Fruit fly (Drosophila melanogaster) whole organism, embryonic: ENCODE measurements around the gene CG6733.

Experiments used
- Abd-B ChIP-seq: fragments of 200-800 bp; sonication (Bioruptor generic); optimal IDR thresholded peaks from 2 replicates; lab custom pipeline; 2018; ENCODE audit warnings: missing biosample characterization, mild to moderate bottlenecking, missing genetic modification characterization, moderate library complexity
- Atf6 ChIP-seq: fragments of 200-800 bp; sonication (Bioruptor generic); IDR thresholded peaks from 2 replicates; pipeline ENCODE4 v1.3.6; 2022; ENCODE audit warnings: missing biosample characterization, missing genetic modification characterization
- B-H2 ChIP-seq: fragments of 200-800 bp; sonication (Bioruptor generic); optimal IDR thresholded peaks from 2 replicates; lab custom pipeline; 2018; ENCODE audit warnings: missing biosample characterization, mild to moderate bottlenecking, missing genetic modification characterization
- Bdp1 ChIP-seq: fragments of 200-800 bp; sonication (Bioruptor generic); optimal IDR thresholded peaks from 3 replicates; lab custom pipeline; 2016; ENCODE audit warnings: missing biosample characterization, missing genetic modification characterization
- CG12104 ChIP-seq: fragments of 200-800 bp; sonication (Bioruptor generic); optimal IDR thresholded peaks from 3 replicates; lab custom pipeline; 2016; ENCODE audit warnings: missing biosample characterization, missing genetic modification characterization
- CG12769 ChIP-seq: fragments of 200-800 bp; sonication (Bioruptor generic); optimal IDR thresholded peaks from 2 replicates; lab custom pipeline; 2019; ENCODE audit warnings: missing biosample characterization, mild to moderate bottlenecking, missing genetic modification characterization, moderate library complexity
- CG14860 ChIP-seq: fragments of 200-800 bp; sonication (Bioruptor generic); IDR thresholded peaks from 3 replicates; pipeline ENCODE4 v1.3.6; 2022; ENCODE audit warnings: missing biosample characterization, missing genetic modification characterization; ENCODE audit not compliant: partially characterized antibody
- CG15601 ChIP-seq: fragments of 200-800 bp; sonication (Bioruptor generic); optimal IDR thresholded peaks from 3 replicates; lab custom pipeline; 2019; ENCODE audit warnings: missing biosample characterization, mild to moderate bottlenecking, missing genetic modification characterization, moderate library complexity
- CG1603 ChIP-seq: fragments of 200-800 bp; sonication (Bioruptor generic); optimal IDR thresholded peaks from 2 replicates; lab custom pipeline; 2019; ENCODE audit warnings: missing biosample characterization, mild to moderate bottlenecking, missing genetic modification characterization, moderate library complexity
- CG17328 ChIP-seq: fragments of 200-800 bp; sonication (Bioruptor generic); IDR thresholded peaks from 2 replicates; pipeline ENCODE4 v1.3.6; 2022; ENCODE audit warnings: missing biosample characterization, missing genetic modification characterization
- CG17385 ChIP-seq: fragments of 200-800 bp; sonication (Bioruptor generic); optimal IDR thresholded peaks from 3 replicates; lab custom pipeline; 2018; ENCODE audit warnings: missing biosample characterization, mild to moderate bottlenecking, missing genetic modification characterization
- CG17802 ChIP-seq: fragments of 200-800 bp; sonication (Bioruptor generic); optimal IDR thresholded peaks from 2 replicates; lab custom pipeline; 2018; ENCODE audit warnings: missing biosample characterization, mild to moderate bottlenecking, missing genetic modification characterization, moderate library complexity
- CG2678 ChIP-seq: fragments of 200-800 bp; sonication (Bioruptor generic); optimal IDR thresholded peaks from 3 replicates; lab custom pipeline; 2019; ENCODE audit warnings: missing biosample characterization, mild to moderate bottlenecking, missing genetic modification characterization, moderate library complexity
- CG30403 ChIP-seq: fragments of 200-800 bp; sonication (Bioruptor generic); optimal IDR thresholded peaks from 3 replicates; lab custom pipeline; 2016; ENCODE audit warnings: missing biosample characterization, missing genetic modification characterization
- CG3163 ChIP-seq: fragments of 200-800 bp; sonication (Bioruptor generic); optimal IDR thresholded peaks from 3 replicates; lab custom pipeline; 2016; ENCODE audit warnings: missing biosample characterization, missing genetic modification characterization
- CG3726 ChIP-seq: fragments of 200-800 bp; sonication (Bioruptor generic); IDR thresholded peaks from 3 replicates; pipeline ENCODE4, ENCODE4 v1.3.6; 2022; ENCODE audit warnings: missing biosample characterization, missing genetic modification characterization
- CG3847 ChIP-seq: fragments of 200-800 bp; sonication (Bioruptor generic); IDR thresholded peaks from 2 replicates; pipeline ENCODE4 v1.3.6; 2022; ENCODE audit warnings: missing biosample characterization, missing genetic modification characterization
- CG4360 ChIP-seq: fragments of 200-800 bp; sonication (Bioruptor generic); IDR thresholded peaks from 2 replicates; pipeline ENCODE4 v1.3.6; 2022; ENCODE audit warnings: missing biosample characterization, missing genetic modification characterization
- CG6689 ChIP-seq: fragments of 200-800 bp; sonication (Bioruptor generic); IDR thresholded peaks from 2 replicates; pipeline ENCODE4 v1.3.6; 2022; ENCODE audit warnings: missing biosample characterization, missing genetic modification characterization
- CG6765 ChIP-seq: fragments of 200-800 bp; sonication (Bioruptor generic); optimal IDR thresholded peaks from 3 replicates; lab custom pipeline; 2017; ENCODE audit warnings: missing biosample characterization, mild to moderate bottlenecking, missing genetic modification characterization
- CG7357 ChIP-seq: fragments of 200-800 bp; sonication (Bioruptor generic); IDR thresholded peaks from 3 replicates; pipeline ENCODE4 v1.3.6; 2022; ENCODE audit warnings: missing biosample characterization, missing genetic modification characterization
- CG8944 ChIP-seq: fragments of 200-800 bp; sonication (Bioruptor generic); optimal IDR thresholded peaks from 3 replicates; lab custom pipeline; 2016; ENCODE audit warnings: missing biosample characterization, missing genetic modification characterization
- CG9727 ChIP-seq: fragments of 200-800 bp; sonication (Bioruptor generic); optimal IDR thresholded peaks from 3 replicates; lab custom pipeline; 2017; ENCODE audit warnings: missing biosample characterization, mild to moderate bottlenecking, missing genetic modification characterization
- CkIIα-i1 ChIP-seq: fragments of 200-800 bp; sonication (Bioruptor generic); IDR thresholded peaks from 2 replicates; pipeline ENCODE4 v1.3.6; 2022; ENCODE audit warnings: missing biosample characterization, missing genetic modification characterization
- Dip3 ChIP-seq: fragments of 200-800 bp; sonication (Bioruptor generic); optimal IDR thresholded peaks from 3 replicates; lab custom pipeline; 2016; ENCODE audit warnings: missing biosample characterization, missing genetic modification characterization
- Doc3 ChIP-seq: fragments of 200-800 bp; sonication (Bioruptor generic); IDR thresholded peaks from 3 replicates; pipeline ENCODE4 v1.3.6; 2022; ENCODE audit warnings: missing biosample characterization, missing genetic modification characterization; ENCODE audit not compliant: partially characterized antibody
- Eip74EF ChIP-seq, 2 experiments: fragments of 200-800 bp in 1 of 2; fragments of >200 bp in 1 of 2; sonication (Bioruptor generic) in 1 of 2; optimal IDR thresholded peaks; 2 replicates each; lab custom pipeline; 2017 to 2019; ENCODE audit warnings: missing biosample characterization in 2 of 2, missing genetic modification characterization in 2 of 2, mild to moderate bottlenecking in 1 of 2, moderate library complexity in 1 of 2
- H2.0 ChIP-seq: fragments of 200-800 bp; sonication (Bioruptor generic); IDR thresholded peaks from 2 replicates; pipeline ENCODE4 v1.3.6; 2022; ENCODE audit warnings: missing biosample characterization, missing genetic modification characterization
- Hey ChIP-seq: fragments of 200-800 bp; sonication (Bioruptor generic); optimal IDR thresholded peaks from 3 replicates; lab custom pipeline; 2018; ENCODE audit warnings: missing biosample characterization, mild to moderate bottlenecking, missing genetic modification characterization
- Lim3 ChIP-seq: fragments of 200-800 bp; sonication (Bioruptor generic); IDR thresholded peaks from 2 replicates; pipeline ENCODE4 v1.3.6; 2022; ENCODE audit warnings: missing biosample characterization, missing genetic modification characterization
- Mad ChIP-seq: fragments of 200-800 bp; sonication (Bioruptor generic); optimal IDR thresholded peaks from 2 replicates; lab custom pipeline; 2016; ENCODE audit warnings: missing biosample characterization, missing genetic modification characterization
- Usf ChIP-seq: fragments of 200-800 bp; sonication (Bioruptor generic); optimal IDR thresholded peaks from 2 replicates; lab custom pipeline; 2017; ENCODE audit warnings: missing genotype, missing biosample characterization, missing genetic modification characterization
- cwo ChIP-seq: fragments of 200-800 bp; sonication (Bioruptor generic); optimal IDR thresholded peaks from 3 replicates; lab custom pipeline; 2017; ENCODE audit warnings: missing biosample characterization, missing genetic modification characterization, mild to moderate bottlenecking, moderate library complexity, missing genetic modification reagents
- h ChIP-seq: fragments of >200 bp; optimal IDR thresholded peaks from 2 replicates; lab custom pipeline; 2017
- ind ChIP-seq: fragments of 200-800 bp; sonication (Bioruptor generic); optimal IDR thresholded peaks from 3 replicates; lab custom pipeline; 2016; ENCODE audit warnings: missing biosample characterization, missing genetic modification characterization
- knrl ChIP-seq: fragments of 200-800 bp; sonication (Bioruptor generic); IDR thresholded peaks from 3 replicates; pipeline ENCODE4 v1.3.6; 2022; ENCODE audit warnings: missing biosample characterization, missing genetic modification characterization; ENCODE audit not compliant: partially characterized antibody
- luna ChIP-seq: fragments of 200-800 bp; sonication (Bioruptor generic); optimal IDR thresholded peaks from 2 replicates; lab custom pipeline; 2016; ENCODE audit warnings: missing biosample characterization, missing genetic modification characterization
- mam ChIP-seq: fragments of 200-800 bp; sonication (Bioruptor generic); optimal IDR thresholded peaks from 3 replicates; lab custom pipeline; 2016; ENCODE audit warnings: missing biosample characterization, missing genetic modification characterization
- mirr ChIP-seq: fragments of 200-800 bp; sonication (Bioruptor generic); optimal IDR thresholded peaks from 3 replicates; lab custom pipeline; 2018; ENCODE audit warnings: missing biosample characterization, mild to moderate bottlenecking, missing genetic modification characterization
- phol ChIP-seq: fragments of 200-800 bp; sonication (Bioruptor generic); optimal IDR thresholded peaks from 3 replicates; lab custom pipeline; 2018; ENCODE audit warnings: missing biosample characterization, mild to moderate bottlenecking, missing genetic modification characterization, moderate library complexity
- prd ChIP-seq, 3 experiments: fragments of >200 bp in 2 of 3; fragments of 200-800 bp in 1 of 3; sonication (Bioruptor generic) in 1 of 3; optimal IDR thresholded peaks in 2 of 3; IDR thresholded peaks in 1 of 3; 2 replicates in 2 of 3; 3 replicates in 1 of 3; pipeline versions ENCODE4 v1.3.6 to Lab custom; 2017 to 2022; ENCODE audit warnings: missing biosample characterization in 1 of 3, missing genetic modification characterization in 1 of 3
- ro ChIP-seq: fragments of 200-800 bp; sonication (Bioruptor generic); IDR thresholded peaks from 2 replicates; pipeline ENCODE4 v1.3.6; 2022; ENCODE audit warnings: missing biosample characterization, missing genetic modification characterization
- sd ChIP-seq: fragments of 200-800 bp; sonication (Bioruptor generic); optimal IDR thresholded peaks from 3 replicates; lab custom pipeline; 2018; ENCODE audit warnings: missing biosample characterization, mild to moderate bottlenecking, missing genetic modification characterization, moderate library complexity
- sima ChIP-seq: fragments of 200-800 bp; sonication (Bioruptor generic); optimal IDR thresholded peaks from 2 replicates; lab custom pipeline; 2016; ENCODE audit warnings: missing biosample characterization, missing genetic modification characterization
- stc ChIP-seq: fragments of 200-800 bp; sonication (Bioruptor generic); IDR thresholded peaks from 2 replicates; pipeline ENCODE4 v1.3.6; 2022; ENCODE audit warnings: missing biosample characterization, missing genetic modification characterization
- unpg ChIP-seq: fragments of 200-800 bp; sonication (Bioruptor generic); optimal IDR thresholded peaks from 3 replicates; lab custom pipeline; 2018; ENCODE audit warnings: missing biosample characterization, mild to moderate bottlenecking, missing genetic modification characterization, moderate library complexity
- usp ChIP-seq: fragments of >200 bp; optimal IDR thresholded peaks from 2 replicates; lab custom pipeline; 2017; ENCODE audit warnings: missing biosample characterization, missing genetic modification characterization
- wek ChIP-seq: fragments of 200-800 bp; sonication (Bioruptor generic); optimal IDR thresholded peaks from 3 replicates; lab custom pipeline; 2018; ENCODE audit warnings: missing biosample characterization, mild to moderate bottlenecking, missing genetic modification characterization, moderate library complexity
- zf30C ChIP-seq: fragments of 200-800 bp; sonication (Bioruptor generic); optimal IDR thresholded peaks from 3 replicates; lab custom pipeline; 2018; ENCODE audit warnings: missing biosample characterization, mild to moderate bottlenecking, missing genetic modification characterization

The CG6733 gene

DNA sequence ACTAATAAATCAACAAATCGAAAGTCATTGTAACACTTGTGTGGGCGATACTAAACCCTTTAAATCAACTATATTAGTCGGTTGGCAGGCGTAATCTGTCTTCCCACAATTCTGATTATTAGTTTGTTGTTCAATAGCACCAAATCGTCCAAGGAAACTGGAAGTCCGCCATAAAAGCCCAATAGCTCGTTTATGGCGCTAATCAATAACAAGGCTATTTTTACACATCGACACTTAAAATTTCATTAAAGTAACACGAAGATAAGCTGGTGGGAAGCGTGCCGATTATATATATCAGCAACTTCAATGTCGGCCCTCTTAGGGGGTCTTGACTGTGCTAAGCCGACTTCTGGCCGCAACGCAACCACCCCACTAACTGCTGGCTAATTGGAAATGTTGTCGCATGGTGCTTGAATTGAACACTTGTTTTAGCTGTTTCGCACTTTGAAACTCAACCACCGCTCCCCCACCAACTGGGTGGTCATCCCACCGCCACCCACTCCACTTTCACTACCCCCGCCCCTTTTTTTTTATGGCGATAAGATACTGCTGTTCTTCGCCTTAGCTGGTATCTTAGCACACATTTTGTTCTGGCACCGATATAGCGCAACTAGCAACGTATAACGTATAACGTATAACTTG is 41.6 kb downstream of the CG6733 start (continued):
- TF ChIP-seq unpg (peak; percentile 15), CG15601 (tag; lab: Kevin White, UChicago) (no peak), CG1603 (tag; lab: Kevin White, UChicago) (no peak), CG7357 (GFP tag; lab: Robert Waterston, UW) (no peak), sd (peak; percentile 48), Mad (GFP tag; lab: Kevin White, UChicago) (no peak), CG17385 (peak; percentile 18), CG2678 (peak; percentile 53), CkIIα-i1 (GFP tag; lab: Robert Waterston, UW) (no peak), Bdp1 (GFP tag; lab: Kevin White, UChicago) (no peak), CG12104 (no peak), stc (GFP tag; lab: Robert Waterston, UW) (no peak), Eip74EF (GFP tag; optimal IDR thresholded peaks at IDR 0.05; lab: Kevin White, UChicago) (peak in 1 of 2 experiments; percentile 30), CG6765 (GFP tag; lab: Kevin White, UChicago) (no peak), B-H2 (GFP tag; lab: Kevin White, UChicago) (peak; percentile 11)

dm6 chr3R:23139634-23140010 is 42.1 kb downstream of the CG6733 start:
- TF ChIP-seq CG3163 (GFP tag; lab: Kevin White, UChicago) (no peak), CG17328 (GFP tag; lab: Robert Waterston, UW) (no peak), Doc3 (GFP tag; lab: Robert Waterston, UW) (no peak), CG12769 (tag; lab: Kevin White, UChicago) (peak; percentile 36), zf30C (GFP tag; lab: Kevin White, UChicago) (peak; percentile 24), Dip3 (GFP tag; lab: Kevin White, UChicago) (no peak), knrl (GFP tag; lab: Robert Waterston, UW) (no peak), mirr (GFP tag; lab: Kevin White, UChicago) (peak; percentile 90), CG14860 (no peak), Usf (no peak), phol (tag; lab: Kevin White, UChicago) (no peak), CG30403 (GFP tag; lab: Kevin White, UChicago) (peak; percentile 10), ro (no peak), CG17385 (no peak), CG3726 (GFP tag; lab: Robert Waterston, UW) (no peak), CG3847 (GFP tag; lab: Robert Waterston, UW) (0 out of 2 replicates have a peak, but pooled peaks have one; percentile 17), sd (no peak), usp (GFP tag; lab: Kevin White, UChicago) (no peak), Atf6 (GFP tag; lab: Robert Waterston, UW) (no peak), Lim3 (GFP tag; lab: Robert Waterston, UW) (no peak), cwo (peak; percentile 84), ind (GFP tag; lab: Kevin White, UChicago) (peak; percentile 6), mam (peak; percentile 2), luna (GFP tag; lab: Kevin White, UChicago) (no peak), CG6689 (no peak), H2.0 (GFP tag; lab: Robert Waterston, UW) (no peak), CG17802 (tag; lab: Kevin White, UChicago) (no peak), Abd-B (GFP tag; lab: Kevin White, UChicago) (no peak), CG9727 (peak; percentile 21), CG6765 (GFP tag; lab: Kevin White, UChicago) (no peak), sima (GFP tag; lab: Kevin White, UChicago) (no peak), h (lab: Kevin White, UChicago) (no peak), wek (GFP tag; lab: Kevin White, UChicago) (no peak), prd (optimal IDR thresholded peaks at IDR 0.05; lab: Kevin White, UChicago) (no peak), prd (GFP tag; IDR thresholded peaks at IDR 0.05; lab: Robert Waterston, UW) (0 out of 3 replicates have a peak, but pooled peaks have one; percentile 19), Hey (tag; lab: Kevin White, UChicago) (peak; percentile 79), CG8944 (GFP tag; lab: Kevin White, UChicago) (no peak), CG4360 (GFP tag; lab: Robert Waterston, UW) (no peak)
